Fruit fly (Drosophila melanogaster) whole organism, embryonic: ENCODE results near the gene CG34148.

ENCODE experiments used
- Aef1 ChIP-seq: fragments of 200-800 bp; sonication (Bioruptor generic); IDR thresholded peaks from 3 replicates; pipeline ENCODE4 v1.3.6; 2022; ENCODE audit warnings: missing biosample characterization, missing genetic modification characterization
- Asciz ChIP-seq: fragments of 200-800 bp; sonication (Bioruptor generic); optimal IDR thresholded peaks from 2 replicates; lab custom pipeline; 2017; ENCODE audit warnings: missing biosample characterization, mild to moderate bottlenecking, missing genetic modification characterization, missing genetic modification reagents
- Atf3 ChIP-seq: fragments of 200-800 bp; sonication (Bioruptor generic); optimal IDR thresholded peaks from 3 replicates; lab custom pipeline; 2016; ENCODE audit warnings: missing biosample characterization, missing genetic modification characterization
- CG10267 ChIP-seq: fragments of 200-800 bp; sonication (Bioruptor generic); optimal IDR thresholded peaks from 2 replicates; lab custom pipeline; 2018; ENCODE audit warnings: missing biosample characterization, mild to moderate bottlenecking, missing genetic modification characterization, moderate library complexity
- CG11504 ChIP-seq: fragments of 200-800 bp; sonication (Bioruptor generic); optimal IDR thresholded peaks from 3 replicates; lab custom pipeline; 2019; ENCODE audit warnings: missing biosample characterization, mild to moderate bottlenecking, missing genetic modification characterization, moderate library complexity
- CG12071 ChIP-seq: fragments of 200-800 bp; sonication (Bioruptor generic); optimal IDR thresholded peaks from 3 replicates; lab custom pipeline; 2018; ENCODE audit warnings: missing biosample characterization, mild to moderate bottlenecking, missing genetic modification characterization
- CG12391 ChIP-seq: fragments of 200-800 bp; sonication (Bioruptor generic); optimal IDR thresholded peaks from 3 replicates; lab custom pipeline; 2018; ENCODE audit warnings: missing biosample characterization, mild to moderate bottlenecking, missing genetic modification characterization, moderate library complexity
- CG13287 ChIP-seq: fragments of 200-800 bp; sonication (Bioruptor generic); IDR thresholded peaks from 2 replicates; pipeline ENCODE4 v1.3.6; 2022; ENCODE audit warnings: missing biosample characterization, missing genetic modification characterization; ENCODE audit not compliant: partially characterized antibody
- CG14710 ChIP-seq: fragments of 200-800 bp; sonication (Bioruptor generic); optimal IDR thresholded peaks from 3 replicates; lab custom pipeline; 2019; ENCODE audit warnings: missing biosample characterization, mild to moderate bottlenecking, missing genetic modification characterization, moderate library complexity
- CG14860 ChIP-seq: fragments of 200-800 bp; sonication (Bioruptor generic); IDR thresholded peaks from 3 replicates; pipeline ENCODE4 v1.3.6; 2022; ENCODE audit warnings: missing biosample characterization, missing genetic modification characterization; ENCODE audit not compliant: partially characterized antibody
- CG14965 ChIP-seq: fragments of 200-800 bp; sonication (Bioruptor generic); optimal IDR thresholded peaks from 2 replicates; lab custom pipeline; 2016; ENCODE audit warnings: missing biosample characterization, missing genetic modification characterization, borderline replicate concordance
- CG15073 ChIP-seq: fragments of 200-800 bp; sonication (Bioruptor generic); optimal IDR thresholded peaks from 2 replicates; lab custom pipeline; 2016; ENCODE audit warnings: missing biosample characterization, missing genetic modification characterization
- CG16815 ChIP-seq: fragments of 200-800 bp; sonication (Bioruptor generic); optimal IDR thresholded peaks from 3 replicates; lab custom pipeline; 2017; ENCODE audit warnings: missing biosample characterization, mild to moderate bottlenecking, missing genetic modification characterization
- CG2199 ChIP-seq: fragments of 200-800 bp; sonication (Bioruptor generic); IDR thresholded peaks from 3 replicates; pipeline ENCODE4 v1.3.6; 2022; ENCODE audit warnings: missing biosample characterization, missing genetic modification characterization
- CG2202 ChIP-seq: fragments of 200-800 bp; sonication (Bioruptor generic); optimal IDR thresholded peaks from 2 replicates; lab custom pipeline; 2018; ENCODE audit warnings: missing biosample characterization, mild to moderate bottlenecking, missing genetic modification characterization
- CG2712 ChIP-seq: fragments of 200-800 bp; optimal IDR thresholded peaks from 3 replicates; lab custom pipeline; 2019; ENCODE audit warnings: missing biosample characterization, mild to moderate bottlenecking, missing genetic modification characterization, moderate library complexity
- CG30020 ChIP-seq: fragments of 200-800 bp; optimal IDR thresholded peaks from 2 replicates; lab custom pipeline; 2019; ENCODE audit warnings: missing biosample characterization, mild to moderate bottlenecking, missing genetic modification characterization, moderate library complexity
- CG3065 ChIP-seq: fragments of 200-800 bp; sonication (Bioruptor generic); optimal IDR thresholded peaks from 2 replicates; lab custom pipeline; 2016; ENCODE audit warnings: missing biosample characterization, missing genetic modification characterization
- CG3163 ChIP-seq: fragments of 200-800 bp; sonication (Bioruptor generic); optimal IDR thresholded peaks from 3 replicates; lab custom pipeline; 2016; ENCODE audit warnings: missing biosample characterization, missing genetic modification characterization
- CG34376 ChIP-seq: fragments of 200-800 bp; sonication (Bioruptor generic); optimal IDR thresholded peaks from 2 replicates; lab custom pipeline; 2018; ENCODE audit warnings: missing biosample characterization, mild to moderate bottlenecking, missing genetic modification characterization
- Deaf1 ChIP-seq: fragments of 200-800 bp; optimal IDR thresholded peaks from 3 replicates; lab custom pipeline; 2019; ENCODE audit warnings: missing biosample characterization, mild to moderate bottlenecking, missing genetic modification characterization, moderate library complexity
- Hand ChIP-seq: fragments of 200-800 bp; sonication (Bioruptor generic); optimal IDR thresholded peaks from 2 replicates; lab custom pipeline; 2017; ENCODE audit warnings: mild to moderate bottlenecking, missing biosample characterization, missing genetic modification reagents, missing genetic modification characterization
- Jarid2 ChIP-seq: fragments of 200-800 bp; sonication (Bioruptor generic); optimal IDR thresholded peaks from 3 replicates; lab custom pipeline; 2017; ENCODE audit warnings: mild to moderate bottlenecking, missing biosample characterization, missing genetic modification reagents, missing genetic modification characterization
- Kr ChIP-seq: fragments of 200-800 bp; sonication (Bioruptor generic); optimal IDR thresholded peaks from 2 replicates; lab custom pipeline; 2017; ENCODE audit warnings: missing biosample characterization, mild to moderate bottlenecking, missing genetic modification characterization
- Lhr ChIP-seq: fragments of 200-800 bp; sonication (Bioruptor generic); optimal IDR thresholded peaks from 3 replicates; lab custom pipeline; 2017; ENCODE audit warnings: mild to moderate bottlenecking, missing biosample characterization, missing genetic modification reagents, missing genetic modification characterization
- MBD-R2 ChIP-seq: fragments of 200-800 bp; sonication (Bioruptor generic); IDR thresholded peaks from 2 replicates; pipeline ENCODE4 v1.3.6; 2022; ENCODE audit warnings: missing biosample characterization, missing genetic modification characterization
- Pdp1 ChIP-seq, 2 experiments: fragments of 200-800 bp; sonication (Bioruptor generic); optimal IDR thresholded peaks; 3 replicates each; lab custom pipeline; 2016; ENCODE audit warnings: missing biosample characterization in 2 of 2, missing genetic modification characterization in 2 of 2, mild to moderate bottlenecking in 1 of 2, moderate library complexity in 1 of 2
- Rfx ChIP-seq: fragments of 200-800 bp; sonication (Bioruptor generic); IDR thresholded peaks from 2 replicates; pipeline ENCODE4 v1.3.6; 2022; ENCODE audit warnings: missing biosample characterization, missing genetic modification characterization
- Rx ChIP-seq: fragments of 200-800 bp; sonication (Bioruptor generic); IDR thresholded peaks from 2 replicates; pipeline ENCODE4 v1.3.6; 2022; ENCODE audit warnings: missing biosample characterization, missing genetic modification characterization
- Scr ChIP-seq: fragments of 200-800 bp; sonication (Bioruptor generic); IDR thresholded peaks from 2 replicates; pipeline ENCODE4 v1.3.6; 2022; ENCODE audit warnings: missing biosample characterization, missing genetic modification characterization; ENCODE audit not compliant: partially characterized antibody
- Sox100B ChIP-seq: fragments of 200-800 bp; sonication (Bioruptor generic); optimal IDR thresholded peaks from 3 replicates; lab custom pipeline; 2018; ENCODE audit warnings: missing biosample characterization, mild to moderate bottlenecking, missing genetic modification characterization
- amos ChIP-seq: fragments of 200-800 bp; sonication (Bioruptor generic); IDR thresholded peaks from 2 replicates; pipeline ENCODE4 v1.3.6; 2022; ENCODE audit warnings: missing biosample characterization, missing genetic modification characterization; ENCODE audit not compliant: partially characterized antibody
- ara ChIP-seq: fragments of 200-800 bp; sonication (Bioruptor generic); IDR thresholded peaks from 2 replicates; pipeline ENCODE4 v1.3.6; 2022; ENCODE audit warnings: missing biosample characterization, missing genetic modification characterization
- ase ChIP-seq: fragments of 200-800 bp; sonication (Bioruptor generic); IDR thresholded peaks from 3 replicates; pipeline ENCODE4 v1.3.6; 2022; ENCODE audit warnings: missing biosample characterization, missing genetic modification characterization
- chinmo ChIP-seq: fragments of 200-800 bp; sonication (Bioruptor generic); IDR thresholded peaks from 4 replicates; pipeline ENCODE4 v1.3.6; 2022; ENCODE audit warnings: missing biosample characterization, missing genetic modification characterization; ENCODE audit not compliant: partially characterized antibody
- chn ChIP-seq: fragments of 200-800 bp; sonication (Bioruptor generic); optimal IDR thresholded peaks from 2 replicates; lab custom pipeline; 2016; ENCODE audit warnings: missing biosample characterization, missing genetic modification characterization
- ci ChIP-seq: fragments of 200-800 bp; sonication (Bioruptor generic); IDR thresholded peaks from 3 replicates; pipeline ENCODE4 v1.3.6; 2022; ENCODE audit warnings: missing biosample characterization, missing genetic modification characterization
- croc ChIP-seq: fragments of 200-800 bp; sonication (Bioruptor generic); conservative IDR thresholded peaks from 3 replicates; pipeline ENCODE4 v1.3.6; 2022; ENCODE audit warnings: missing biosample characterization, missing genetic modification characterization
- ftz-f1 ChIP-seq: fragments of 200-800 bp; sonication (Bioruptor generic); optimal IDR thresholded peaks from 2 replicates; lab custom pipeline; 2016; ENCODE audit warnings: missing biosample characterization, missing genetic modification characterization
- grn ChIP-seq: fragments of 200-800 bp; sonication (Bioruptor generic); optimal IDR thresholded peaks from 3 replicates; lab custom pipeline; 2017; ENCODE audit warnings: missing biosample characterization, missing genetic modification characterization
- gsb ChIP-seq: fragments of 200-800 bp; sonication (Bioruptor generic); IDR thresholded peaks from 2 replicates; pipeline ENCODE4 v1.3.6; 2022; ENCODE audit warnings: missing biosample characterization, missing genetic modification characterization
- gsb-n ChIP-seq: fragments of 200-800 bp; sonication (Bioruptor generic); optimal IDR thresholded peaks from 3 replicates; lab custom pipeline; 2018; ENCODE audit warnings: missing biosample characterization, mild to moderate bottlenecking, missing genetic modification characterization
- hkb ChIP-seq, 2 experiments: fragments of 200-800 bp in 1 of 2; fragments of >200 bp in 1 of 2; sonication (Bioruptor generic) in 1 of 2; IDR thresholded peaks in 1 of 2; optimal IDR thresholded peaks in 1 of 2; 2 replicates each; pipeline versions ENCODE4 v1.3.6 to Lab custom; 2017 to 2022; ENCODE audit warnings: missing biosample characterization in 1 of 2, missing genetic modification characterization in 1 of 2
- prd ChIP-seq, 3 experiments: fragments of >200 bp in 2 of 3; fragments of 200-800 bp in 1 of 3; sonication (Bioruptor generic) in 1 of 3; optimal IDR thresholded peaks in 2 of 3; IDR thresholded peaks in 1 of 3; 2 replicates in 2 of 3; 3 replicates in 1 of 3; pipeline versions ENCODE4 v1.3.6 to Lab custom; 2017 to 2022; ENCODE audit warnings: missing biosample characterization in 1 of 3, missing genetic modification characterization in 1 of 3
- sens ChIP-seq: fragments of 200-800 bp; sonication (Bioruptor generic); peaks from one replicate; lab custom pipeline; 2016; ENCODE audit warnings: missing biosample characterization, missing genetic modification characterization
- sens-2 ChIP-seq: fragments of 200-800 bp; sonication (Bioruptor generic); IDR thresholded peaks from 2 replicates; pipeline ENCODE4 v1.3.6; 2022; ENCODE audit warnings: missing biosample characterization, missing genetic modification characterization
- sima ChIP-seq: fragments of 200-800 bp; sonication (Bioruptor generic); optimal IDR thresholded peaks from 2 replicates; lab custom pipeline; 2016; ENCODE audit warnings: missing biosample characterization, missing genetic modification characterization
- trh ChIP-seq: fragments of 200-800 bp; sonication (Bioruptor generic); optimal IDR thresholded peaks from 2 replicates; lab custom pipeline; 2016; ENCODE audit warnings: missing biosample characterization, missing genetic modification characterization
- vvl ChIP-seq: fragments of 200-800 bp; sonication (Bioruptor generic); IDR thresholded peaks from 2 replicates; pipeline ENCODE4 v1.3.6; 2022; ENCODE audit warnings: missing biosample characterization, missing genetic modification characterization
- yki ChIP-seq: fragments of >200 bp; optimal IDR thresholded peaks from 3 replicates; lab custom pipeline; 2018

The CG34148 gene

DNA sequence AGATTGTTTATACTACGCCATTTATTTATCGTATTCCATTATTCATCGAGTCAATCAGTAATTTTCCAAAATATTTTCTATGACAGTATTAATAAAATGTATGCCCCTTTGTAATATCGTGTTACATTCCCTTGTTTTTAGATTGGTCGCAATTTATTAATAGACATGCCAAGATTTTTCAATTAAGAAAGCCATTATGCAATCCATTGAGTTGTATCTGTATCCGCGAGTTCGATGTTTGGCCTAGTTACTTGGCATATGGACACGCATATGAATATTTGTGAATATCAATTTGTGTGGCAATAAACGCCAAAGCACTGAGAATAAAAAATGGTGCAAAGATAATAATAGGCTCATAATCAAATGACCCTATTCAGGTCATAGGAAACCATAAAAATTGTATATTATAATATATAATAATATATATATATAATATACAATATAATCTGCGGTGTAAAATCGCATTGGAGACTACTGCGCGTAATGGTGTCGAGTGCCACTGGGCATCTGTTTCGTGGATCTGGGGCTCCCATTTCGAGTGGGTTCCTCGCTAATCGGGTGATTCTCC, 14.6 kb downstream of the CG34148 start (continued):
- TF ChIP-seq amos (GFP tag; lab: Robert Waterston, UW) (no peak), gsb (GFP tag; lab: Robert Waterston, UW) (no peak), Lhr (GFP tag; lab: Kevin White, UChicago) (no peak), CG12071 (no peak), Scr (GFP tag; lab: Robert Waterston, UW) (no peak), Hand (GFP tag; lab: Kevin White, UChicago) (no peak), prd (optimal IDR thresholded peaks at IDR 0.05; lab: Kevin White, UChicago) (no peak), prd (GFP tag; IDR thresholded peaks at IDR 0.05; lab: Robert Waterston, UW) (no peak), hkb (optimal IDR thresholded peaks at IDR 0.05; lab: Kevin White, UChicago) (no peak), hkb (GFP tag; IDR thresholded peaks at IDR 0.05; lab: Robert Waterston, UW) (peak; percentile 20; the same call in 1 of the 2 replicates), Pdp1 (GFP tag; optimal IDR thresholded peaks at IDR 0.05; lab: Kevin White, UChicago) (peak in 1 of 2 experiments; percentile 79), trh (GFP tag; lab: Kevin White, UChicago) (no peak), CG14860 (GFP tag; lab: Robert Waterston, UW) (no peak), grn (no peak), CG34376 (GFP tag; lab: Kevin White, UChicago) (no peak), sens (GFP tag; lab: Kevin White, UChicago) (peak; percentile 19), CG3065 (no peak), CG2712 (tag; lab: Kevin White, UChicago) (peak; percentile 21), CG10267 (tag; lab: Kevin White, UChicago) (no peak), CG12391 (tag; lab: Kevin White, UChicago) (peak; percentile 43), Asciz (GFP tag; lab: Kevin White, UChicago) (no peak), ci (GFP tag; lab: Robert Waterston, UW) (peak; percentile 52; the same call in 1 of the 3 replicates), CG3163 (no peak), CG14965 (GFP tag; lab: Kevin White, UChicago) (no peak), CG14710 (no peak), CG13287 (GFP tag; lab: Robert Waterston, UW) (no peak), CG30020 (tag; lab: Kevin White, UChicago) (no peak), Rfx (GFP tag; lab: Robert Waterston, UW) (0 out of 2 replicates have a peak, but pooled peaks have one; percentile 7), croc (GFP tag; lab: Robert Waterston, UW) (no peak), Deaf1 (tag; lab: Kevin White, UChicago) (no peak), sima (GFP tag; lab: Kevin White, UChicago) (no peak), ftz-f1 (GFP tag; lab: Kevin White, UChicago) (no peak)

DNA sequence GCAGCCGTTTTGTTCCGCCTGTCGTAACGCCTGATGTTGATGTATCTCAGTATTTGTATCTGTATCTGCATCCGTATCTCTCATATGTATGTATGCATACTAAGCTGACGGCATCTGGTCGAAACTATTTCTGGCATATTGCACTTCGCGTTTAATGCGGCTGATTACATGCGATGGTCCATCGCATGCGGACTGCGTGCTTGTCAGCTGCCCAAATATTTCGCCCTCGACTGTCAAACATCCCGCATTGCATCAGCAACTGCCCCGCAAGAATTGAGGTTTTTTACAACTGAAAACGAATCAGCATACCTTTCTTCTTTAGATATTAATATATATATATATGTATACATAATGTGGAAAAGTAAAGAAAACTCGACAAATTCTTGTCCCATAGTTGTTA, 15.6 kb downstream of the CG34148 start:
- no peak for TF ChIP-seq sens-2 (GFP tag; lab: Robert Waterston, UW)
- no peak for TF ChIP-seq Rx (GFP tag; lab: Robert Waterston, UW)
- TF ChIP-seq vvl (GFP tag; lab: Robert Waterston, UW), result peak; percentile 36; the same call in 1 of the 2 replicates
- peak; percentile 34 for TF ChIP-seq gsb-n
- TF ChIP-seq Aef1 (GFP tag; lab: Robert Waterston, UW), result no peak
- TF ChIP-seq Atf3, result no peak
- no peak for TF ChIP-seq Kr (GFP tag; lab: Kevin White, UChicago)
- no peak for TF ChIP-seq ase
- TF ChIP-seq Sox100B, result peak; percentile 3
- TF ChIP-seq CG11504, result peak; percentile 7
- TF ChIP-seq chinmo, result no peak
- TF ChIP-seq CG16815, result no peak
- TF ChIP-seq MBD-R2 (GFP tag; lab: Robert Waterston, UW), result no peak
- TF ChIP-seq CG2199, result peak; percentile 6; the same call in 1 of the 3 replicates
- peak; percentile 80 for TF ChIP-seq CG15073 (GFP tag; lab: Kevin White, UChicago)
- no peak for TF ChIP-seq CG2202 (tag; lab: Kevin White, UChicago)
- TF ChIP-seq Jarid2, result no peak
- no peak for TF ChIP-seq chn
- TF ChIP-seq yki, result no peak
- no peak for TF ChIP-seq ara
